Worm (Caenorhabditis elegans): ENCODE data around the gene F32A5.4.

Gene F32A5.4

DNA sequence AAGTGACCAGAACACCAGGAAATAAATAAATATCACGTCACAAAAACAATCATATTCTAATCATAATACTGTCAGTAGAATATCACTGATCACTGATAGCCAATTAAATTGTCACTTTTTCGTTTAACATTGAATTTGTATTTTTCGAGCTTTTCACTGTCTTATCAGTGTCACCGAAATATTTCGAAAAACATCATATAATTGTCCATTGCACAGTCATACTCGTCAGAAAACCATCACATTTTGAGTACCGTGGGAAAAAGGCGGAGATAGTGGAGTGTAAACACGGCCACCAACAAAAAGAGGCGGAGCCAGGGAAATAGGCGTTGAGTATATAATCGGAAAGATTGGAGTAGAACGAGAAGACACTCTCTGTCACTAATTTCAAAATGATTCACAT is 48.3 kb downstream of the F32A5.4 start (continued):
- TF ChIP-seq nhr-237 (tag; optimal IDR thresholded peaks at IDR 0.05): no peak
- TF ChIP-seq zfp-2 (tag; optimal IDR thresholded peaks at IDR 0.05): no peak
- TF ChIP-seq duxl-1 (tag; optimal IDR thresholded peaks at IDR 0.05; ENCODE audit: poor library complexity): no peak
- no peak for TF ChIP-seq skn-1 (tag; optimal IDR thresholded peaks at IDR 0.05)
- TF ChIP-seq T20F7.1 (GFP tag; optimal IDR thresholded peaks at IDR 0.05): no peak
- peak; percentile 80 for TF ChIP-seq hlh-11 (tag; optimal IDR thresholded peaks at IDR 0.05)
- TF ChIP-seq Y48G9A.11 (GFP tag; IDR thresholded peaks at IDR 0.05): no peak
- no peak for TF ChIP-seq ceh-62 (tag; optimal IDR thresholded peaks at IDR 0.05)
- TF ChIP-seq aha-1 (tag): no peak
- no peak for TF ChIP-seq zag-1 (tag; optimal IDR thresholded peaks at IDR 0.05)
- peak; percentile 84 for TF ChIP-seq nhr-102 (tag; optimal IDR thresholded peaks at IDR 0.05)
- no peak for TF ChIP-seq snpc-4 (tag; optimal IDR thresholded peaks at IDR 0.05)
- peak; percentile 92 for TF ChIP-seq php-3 (GFP tag; IDR thresholded peaks at IDR 0.05)
- TF ChIP-seq vab-7 (GFP tag; IDR thresholded peaks at IDR 0.05): no peak
- TF ChIP-seq tra-1 (GFP tag; IDR thresholded peaks at IDR 0.05): peak; percentile 13; the same call in 1 of the 2 replicates
- TF ChIP-seq ama-1 (optimal IDR thresholded peaks at IDR 0.05): no peak
- no peak for TF ChIP-seq tag-97 (GFP tag; IDR thresholded peaks at IDR 0.05)
- TF ChIP-seq nhr-76 (tag; optimal IDR thresholded peaks at IDR 0.05): no peak
- TF ChIP-seq R02D3.7 (tag; optimal IDR thresholded peaks at IDR 0.05): no peak
- no peak for TF ChIP-seq F44E2.7 (GFP tag; IDR thresholded peaks at IDR 0.05)
- TF ChIP-seq ceh-20 (GFP tag; IDR thresholded peaks at IDR 0.05): no peak
- no peak for TF ChIP-seq lin-29 (GFP tag; IDR thresholded peaks at IDR 0.05)
- TF ChIP-seq nhr-6 (tag; optimal IDR thresholded peaks at IDR 0.05): no peak
- TF ChIP-seq daf-12 (tag; optimal IDR thresholded peaks at IDR 0.05): no peak
- TF ChIP-seq cey-2 (tag; optimal IDR thresholded peaks at IDR 0.05; ENCODE audit: borderline replicate concordance, insufficient read depth): no peak
- TF ChIP-seq aly-2 (tag; optimal IDR thresholded peaks at IDR 0.05): no peak
- no peak for TF ChIP-seq set-16 (GFP tag; IDR thresholded peaks at IDR 0.05)
- TF ChIP-seq daf-19 (GFP tag; conservative IDR thresholded peaks at IDR 0.05): no peak
- no peak for TF ChIP-seq nhr-42 (GFP tag; IDR thresholded peaks at IDR 0.05)

DNA sequence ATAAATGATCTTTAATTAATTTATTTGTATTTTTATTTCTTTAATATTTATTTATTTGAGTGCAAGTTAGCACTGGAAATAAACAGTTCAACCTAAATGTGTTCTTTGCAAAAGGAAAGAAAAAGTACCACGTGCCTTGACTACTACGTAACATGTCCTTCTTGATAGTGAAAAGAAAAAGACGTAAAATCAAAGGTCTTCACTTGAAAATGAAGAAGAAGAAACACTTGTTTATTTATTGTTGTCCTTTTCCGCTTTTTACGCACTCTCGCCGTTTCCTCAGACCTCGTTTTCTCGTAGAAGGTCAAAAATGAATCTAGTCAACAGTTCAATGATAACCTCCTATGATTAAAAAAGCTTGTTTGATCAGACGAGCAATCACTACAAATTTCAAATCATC is 49.0 kb downstream of the F32A5.4 start:
- peak; percentile 38 for TF ChIP-seq hlh-30 (tag; optimal IDR thresholded peaks at IDR 0.05; ENCODE audit: insufficient read depth)
- TF ChIP-seq skn-1 (tag; optimal IDR thresholded peaks at IDR 0.05): no peak
- TF ChIP-seq ceh-82 (tag; optimal IDR thresholded peaks at IDR 0.05): no peak
- no peak for TF ChIP-seq daf-8 (GFP tag; IDR thresholded peaks at IDR 0.05)
- no peak for TF ChIP-seq lim-7 (GFP tag; IDR thresholded peaks at IDR 0.05)
- TF ChIP-seq attf-4 (tag; optimal IDR thresholded peaks at IDR 0.05): no peak
- TF ChIP-seq dpl-1 (GFP tag; optimal IDR thresholded peaks at IDR 0.05): no peak
- no peak for TF ChIP-seq nhr-25 (tag; optimal IDR thresholded peaks at IDR 0.05; ENCODE audit: borderline replicate concordance, insufficient read depth)
- TF ChIP-seq F49E8.2 (tag; optimal IDR thresholded peaks at IDR 0.05; ENCODE audit: borderline replicate concordance): no peak
- TF ChIP-seq zip-2 (tag; optimal IDR thresholded peaks at IDR 0.05): no peak
- peak in 1 of 2 experiments; percentile 16 for TF ChIP-seq lsy-2 (tag; optimal IDR thresholded peaks at IDR 0.05)
- no peak for TF ChIP-seq ctbp-1 (GFP tag; IDR thresholded peaks at IDR 0.05)
- TF ChIP-seq dve-1 (tag; optimal IDR thresholded peaks at IDR 0.05; ENCODE audit: insufficient read depth): peak; percentile 26
- TF ChIP-seq ces-1 (GFP tag; optimal IDR thresholded peaks at IDR 0.05): no peak
- no peak for TF ChIP-seq nhr-10 (tag; optimal IDR thresholded peaks at IDR 0.05)
- peak in 1 of 2 experiments; percentile 23 for TF ChIP-seq mdl-1 (tag; optimal IDR thresholded peaks at IDR 0.05)
- no peak for TF ChIP-seq arid-1 (GFP tag; conservative IDR thresholded peaks at IDR 0.05)
- no peak for TF ChIP-seq lin-13 (GFP tag; optimal IDR thresholded peaks at IDR 0.05)
- TF ChIP-seq dmd-6 (GFP tag; IDR thresholded peaks at IDR 0.05): no peak
- TF ChIP-seq spr-1 (tag; optimal IDR thresholded peaks at IDR 0.05): no peak
- TF ChIP-seq daf-16 (GFP tag; optimal IDR thresholded peaks at IDR 0.05): no peak
- TF ChIP-seq daf-16 (tag; optimal IDR thresholded peaks at IDR 0.05): peak; percentile 39
- no peak for TF ChIP-seq tra-1 (GFP tag; IDR thresholded peaks at IDR 0.05)
- TF ChIP-seq unc-39 (tag; optimal IDR thresholded peaks at IDR 0.05): no peak
- no peak for TF ChIP-seq nhr-111 (GFP tag; optimal IDR thresholded peaks at IDR 0.05)
- no peak for TF ChIP-seq R02D3.7 (tag; optimal IDR thresholded peaks at IDR 0.05)
- no peak for TF ChIP-seq nhr-76 (tag; optimal IDR thresholded peaks at IDR 0.05)
- TF ChIP-seq ZK546.5 (tag; optimal IDR thresholded peaks at IDR 0.05): no peak
